Worm (Caenorhabditis elegans): ENCODE measurements around the gene W09D6.4.

DNA sequence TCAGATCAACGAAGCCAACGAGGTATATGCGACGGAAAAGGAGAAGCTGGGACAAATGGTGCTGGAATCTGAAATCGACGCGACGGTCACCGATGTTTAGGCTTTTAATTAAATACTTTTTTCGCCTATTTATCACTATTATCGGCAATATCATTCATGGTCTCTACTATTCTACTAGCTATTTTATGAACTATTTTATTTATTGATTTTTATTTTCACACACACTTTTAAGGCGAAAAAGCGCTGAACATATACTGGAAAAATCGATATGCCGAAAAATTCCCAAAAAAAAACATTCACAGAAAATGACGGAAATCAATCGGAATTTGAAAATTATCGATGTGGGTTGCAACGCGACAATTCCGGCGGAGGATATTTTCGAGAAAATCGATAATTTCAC lies 11.0 kb upstream of the W09D6.4 start, which contains the start of gene W09D6.1:
- TF ChIP-seq klf-2 (GFP tag; conservative IDR thresholded peaks at IDR 0.05), result no peak
- TF ChIP-seq cog-1 (tag; optimal IDR thresholded peaks at IDR 0.05), result no peak
- TF ChIP-seq med-1 (GFP tag; optimal IDR thresholded peaks at IDR 0.05; ENCODE audit: insufficient read depth), result no peak
- TF ChIP-seq ztf-29 (GFP tag; IDR thresholded peaks at IDR 0.05), result no peak
- no peak for TF ChIP-seq ref-1 (GFP tag; conservative IDR thresholded peaks at IDR 0.05)

Measured in whole organism, midembryonic.